Fruit fly (Drosophila melanogaster) Kc167 (cell line): ENCODE results near the gene eIF4G2.

Experiments
- Myc ChIP-seq: fragments of >200 bp; optimal IDR thresholded peaks from 2 replicates; lab custom pipeline; 2017; ENCODE audit warnings: missing external identifiers
- Sin3A ChIP-seq: fragments of >200 bp; optimal IDR thresholded peaks from 2 replicates; lab custom pipeline; 2018; ENCODE audit warnings: missing external identifiers
- h ChIP-seq: fragments of >200 bp; optimal IDR thresholded peaks from 3 replicates; lab custom pipeline; 2018; ENCODE audit warnings: missing external identifiers
- insv ChIP-seq: fragments of >200 bp; optimal IDR thresholded peaks from 3 replicates; lab custom pipeline; 2018; ENCODE audit warnings: missing external identifiers
- psq ChIP-seq: fragments of >200 bp; optimal IDR thresholded peaks from 2 replicates; lab custom pipeline; 2017; ENCODE audit warnings: missing external identifiers
- ttk ChIP-seq: sonication (Bioruptor generic); optimal IDR thresholded peaks from 2 replicates; lab custom pipeline; 2017; ENCODE audit warnings: missing external identifiers

Gene eIF4G2

DNA sequence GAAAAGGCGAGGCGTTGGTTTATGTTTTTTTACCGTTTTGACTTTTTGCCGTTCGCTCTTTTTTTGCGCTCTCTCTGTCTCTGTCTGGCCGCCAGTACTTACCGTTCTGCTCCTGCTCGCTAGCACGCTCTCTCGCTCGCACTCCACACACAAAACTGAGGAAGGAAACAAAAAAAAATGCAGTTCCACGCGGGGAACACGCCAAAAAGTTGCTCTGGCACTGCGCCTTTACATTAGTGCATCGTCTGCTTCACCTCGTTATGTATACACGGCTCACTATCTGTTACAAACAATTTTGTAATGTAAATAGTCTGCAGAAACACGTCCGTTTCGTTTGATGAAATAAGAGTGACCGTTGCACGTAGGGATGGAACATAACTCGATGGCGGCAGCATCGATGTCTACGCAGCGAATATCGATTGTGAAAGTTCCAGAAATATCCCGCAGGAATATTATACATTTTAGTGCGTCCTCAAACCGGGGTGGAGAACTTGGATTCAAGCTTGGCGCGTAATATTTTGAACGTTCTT is at the start of gene eIF4G2, which contains the start of gene CG33111:
Gene eIF4G2, minus strand, starts transcription at position 359 of the 530 bp plus-strand sequence.
Gene CG33111, minus strand, starts transcription at position 359 of the 530 bp plus-strand sequence.
- TF ChIP-seq Sin3A (lab: Kevin White, UChicago) = no peak
- no peak for TF ChIP-seq Myc (lab: Kevin White, UChicago)
- no peak for TF ChIP-seq h (lab: Kevin White, UChicago)
- TF ChIP-seq insv (lab: Kevin White, UChicago) = no peak
- no peak for TF ChIP-seq ttk (lab: Kevin White, UChicago)
- no peak for TF ChIP-seq psq (lab: Kevin White, UChicago)

DNA sequence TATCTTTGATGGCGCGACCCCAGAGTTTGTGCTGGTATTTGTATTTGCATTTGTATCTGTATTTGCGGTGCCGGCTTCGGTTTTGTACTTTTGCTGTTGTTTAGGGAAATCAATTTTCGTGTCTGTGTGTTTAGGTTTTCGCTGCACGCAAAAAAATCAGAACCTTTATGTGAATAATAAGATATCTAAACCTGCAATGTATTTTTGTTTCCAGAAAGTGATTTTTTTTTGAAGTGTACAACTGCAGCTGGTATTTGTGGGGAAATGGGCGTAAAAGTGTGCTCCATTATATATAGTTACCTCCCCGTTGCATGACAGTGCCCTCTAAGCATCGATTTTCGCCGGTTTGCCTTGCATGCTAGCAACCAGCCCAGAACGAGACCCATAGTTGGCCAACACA is 48.8 kb upstream of the eIF4G2 start:
- TF ChIP-seq h (lab: Kevin White, UChicago) (no peak), insv (lab: Kevin White, UChicago) (no peak), psq (lab: Kevin White, UChicago) (no peak)

- TF ChIP-seq Sin3A (lab: Kevin White, UChicago) = no peak
- no peak for TF ChIP-seq ttk (lab: Kevin White, UChicago)
- TF ChIP-seq insv (lab: Kevin White, UChicago) = no peak
- no peak for TF ChIP-seq h (lab: Kevin White, UChicago)
- no peak for TF ChIP-seq Myc (lab: Kevin White, UChicago)
- no peak for TF ChIP-seq psq (lab: Kevin White, UChicago)
Measured at dm6 chr3R:23867194-23867593, 48.2 kb upstream of the eIF4G2 start.

DNA sequence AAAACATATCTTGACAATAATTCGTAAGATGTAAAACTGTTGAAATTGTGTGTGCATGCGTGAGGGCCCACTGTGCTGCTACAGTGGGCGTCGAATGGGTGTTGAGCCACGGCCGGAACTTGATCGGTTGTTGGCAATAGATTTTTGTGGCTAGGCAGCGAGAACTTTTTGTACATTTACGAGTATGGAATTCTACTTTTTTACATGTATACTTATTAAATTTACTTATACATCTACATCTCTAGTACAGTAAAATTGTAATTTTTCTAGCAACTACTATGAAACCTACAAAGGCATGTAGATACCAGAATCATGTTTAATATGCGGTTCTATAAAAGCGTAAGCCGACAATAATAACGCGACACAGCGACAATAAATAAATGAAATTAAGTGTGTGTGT is 30.6 kb upstream of the eIF4G2 start:
- TF ChIP-seq Myc (lab: Kevin White, UChicago) = no peak
- no peak for TF ChIP-seq insv (lab: Kevin White, UChicago)
- TF ChIP-seq Sin3A (lab: Kevin White, UChicago) = no peak
- no peak for TF ChIP-seq psq (lab: Kevin White, UChicago)
- TF ChIP-seq h (lab: Kevin White, UChicago) = no peak
- no peak for TF ChIP-seq ttk (lab: Kevin White, UChicago)

DNA sequence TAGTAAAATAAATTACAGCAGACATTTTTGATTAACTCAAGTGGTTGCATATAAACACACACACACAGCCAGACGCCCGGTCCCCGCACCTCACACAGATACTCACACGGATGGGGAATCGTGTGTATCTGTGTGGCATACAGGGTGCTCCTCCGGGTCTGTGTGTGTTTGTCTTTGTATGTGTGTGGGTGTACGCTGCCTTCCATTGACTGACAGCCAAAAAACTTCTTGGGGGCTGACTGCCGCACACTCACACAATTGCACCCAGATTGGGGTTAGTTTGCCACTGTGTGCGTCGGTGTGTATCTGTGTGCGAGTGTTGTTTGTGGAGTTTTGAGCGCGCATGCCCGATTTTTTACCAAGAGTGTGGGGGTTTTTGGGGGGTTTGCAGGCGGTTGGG is 27.1 kb upstream of the eIF4G2 start:
- TF ChIP-seq ttk (lab: Kevin White, UChicago) (no peak), Myc (lab: Kevin White, UChicago) (no peak), insv (lab: Kevin White, UChicago) (no peak), Sin3A (lab: Kevin White, UChicago) (no peak), h (lab: Kevin White, UChicago) (no peak), psq (lab: Kevin White, UChicago) (no peak)

- no peak for TF ChIP-seq Myc (lab: Kevin White, UChicago)
- TF ChIP-seq psq (lab: Kevin White, UChicago) = no peak
- no peak for TF ChIP-seq h (lab: Kevin White, UChicago)
- TF ChIP-seq Sin3A (lab: Kevin White, UChicago) = no peak
- TF ChIP-seq insv (lab: Kevin White, UChicago) = no peak
- TF ChIP-seq ttk (lab: Kevin White, UChicago) = no peak
Measured at dm6 chr3R:23831696-23832095, 12.7 kb upstream of the eIF4G2 start.

- TF ChIP-seq ttk (lab: Kevin White, UChicago) = no peak
- TF ChIP-seq psq (lab: Kevin White, UChicago) = no peak
- TF ChIP-seq h (lab: Kevin White, UChicago) = no peak
- no peak for TF ChIP-seq Sin3A (lab: Kevin White, UChicago)
- TF ChIP-seq Myc (lab: Kevin White, UChicago) = no peak
- no peak for TF ChIP-seq insv (lab: Kevin White, UChicago)
Measured at dm6 chr3R:23827093-23827492, 8.1 kb upstream of the eIF4G2 start.

DNA sequence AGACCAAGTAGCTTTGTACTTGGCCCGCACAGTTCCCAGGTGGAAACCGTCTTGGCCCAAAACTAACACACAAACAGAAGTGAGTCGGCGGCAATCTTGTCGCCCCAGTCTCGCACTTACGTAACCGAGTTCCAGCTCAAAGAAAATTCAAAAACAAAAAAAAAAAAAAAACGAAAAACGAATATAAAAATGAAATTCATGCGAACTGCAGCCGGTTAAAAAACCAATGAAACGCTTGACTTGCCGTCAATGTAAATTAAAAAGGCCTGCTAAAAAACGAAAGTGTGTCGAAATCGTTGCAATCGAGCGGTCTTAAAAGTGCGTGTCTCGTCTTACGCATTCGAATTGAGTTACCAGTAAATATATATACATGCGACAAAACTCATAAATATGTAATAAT is 4.6 kb upstream of the eIF4G2 start:
- no peak for TF ChIP-seq psq (lab: Kevin White, UChicago)
- no peak for TF ChIP-seq h (lab: Kevin White, UChicago)
- no peak for TF ChIP-seq ttk (lab: Kevin White, UChicago)
- no peak for TF ChIP-seq insv (lab: Kevin White, UChicago)
- TF ChIP-seq Myc (lab: Kevin White, UChicago) = no peak
- no peak for TF ChIP-seq Sin3A (lab: Kevin White, UChicago)

- TF ChIP-seq Myc (lab: Kevin White, UChicago) = no peak
- no peak for TF ChIP-seq Sin3A (lab: Kevin White, UChicago)
- TF ChIP-seq psq (lab: Kevin White, UChicago) = no peak
- no peak for TF ChIP-seq ttk (lab: Kevin White, UChicago)
- TF ChIP-seq h (lab: Kevin White, UChicago) = no peak
- TF ChIP-seq insv (lab: Kevin White, UChicago) = no peak
Measured at dm6 chr3R:23822969-23823368, 3.9 kb upstream of the eIF4G2 start.

DNA sequence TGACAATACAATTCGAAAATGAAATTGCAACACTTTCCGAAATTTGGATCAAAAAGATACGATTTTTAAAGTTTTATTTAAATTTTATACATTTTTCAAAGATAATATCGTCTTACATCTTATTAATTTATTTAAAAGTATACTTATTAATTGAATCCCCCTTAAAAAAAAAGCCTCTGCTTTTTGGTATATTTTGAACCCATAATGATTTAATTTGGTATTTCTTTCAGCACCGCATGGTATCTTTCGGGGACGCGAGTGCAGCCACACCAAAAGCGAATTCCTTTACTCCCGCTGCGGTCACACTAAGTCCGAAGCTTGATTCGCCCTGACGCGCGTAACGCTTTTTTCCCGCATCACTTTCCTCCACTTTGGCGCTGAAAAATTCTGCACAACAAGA is 1.3 kb upstream of the eIF4G2 start:
- no peak for TF ChIP-seq ttk (lab: Kevin White, UChicago)
- TF ChIP-seq Sin3A (lab: Kevin White, UChicago) = no peak
- no peak for TF ChIP-seq h (lab: Kevin White, UChicago)
- TF ChIP-seq Myc (lab: Kevin White, UChicago) = no peak
- TF ChIP-seq insv (lab: Kevin White, UChicago) = no peak
- no peak for TF ChIP-seq psq (lab: Kevin White, UChicago)

- TF ChIP-seq ttk (lab: Kevin White, UChicago) = no peak
- no peak for TF ChIP-seq psq (lab: Kevin White, UChicago)
- TF ChIP-seq h (lab: Kevin White, UChicago) = no peak
- TF ChIP-seq Sin3A (lab: Kevin White, UChicago) = no peak
- TF ChIP-seq insv (lab: Kevin White, UChicago) = no peak
- TF ChIP-seq Myc (lab: Kevin White, UChicago) = no peak
Measured at dm6 chr3R:23817566-23818202, 1.4 kb downstream of the eIF4G2 start.
